Worm (Caenorhabditis elegans) whole organism, mixed stage, embryonic: ENCODE measurements around the gene B0432.8.

Experiments used
- ceh-83 ChIP-seq: fragments of 200-800 bp; sonication (Bioruptor generic); optimal IDR thresholded peaks from 2 replicates; lab custom pipeline; 2018; ENCODE audit warnings: mild to moderate bottlenecking, missing genetic modification characterization, missing compliant biosample characterization
- ces-1 ChIP-seq: fragments of 150-350 bp; optimal IDR thresholded peaks from 2 replicates; lab custom pipeline; 2014; ENCODE audit warnings: missing biosample characterization, missing genetic modification reagents, missing genetic modification characterization
- elt-1 ChIP-seq: sonication (generic microtip); optimal IDR thresholded peaks from 2 replicates; lab custom pipeline; 2017; ENCODE audit warnings: missing genetic modification characterization, mild to moderate bottlenecking, missing compliant biosample characterization, antibody characterized with exemption, moderate library complexity, borderline replicate concordance; ENCODE audit not compliant: insufficient read depth
- ham-2 ChIP-seq: fragments of 200-800 bp; sonication (Bioruptor generic); optimal IDR thresholded peaks from 2 replicates; lab custom pipeline; 2018; ENCODE audit warnings: mild to moderate bottlenecking, missing genetic modification characterization, missing compliant biosample characterization
- lin-32 ChIP-seq: fragments of 200-800 bp; sonication (Bioruptor generic); optimal IDR thresholded peaks from 2 replicates; lab custom pipeline; 2018; ENCODE audit warnings: mild to moderate bottlenecking, missing genetic modification characterization, missing compliant biosample characterization
- lsy-2 ChIP-seq: fragments of 150-350 bp; optimal IDR thresholded peaks from 2 replicates; lab custom pipeline; 2014; ENCODE audit warnings: missing biosample characterization, missing genetic modification characterization
- mep-1 ChIP-seq: fragments of 150-350 bp; optimal IDR thresholded peaks from 2 replicates; lab custom pipeline; 2017; ENCODE audit warnings: missing biosample characterization, missing genetic modification reagents, missing genetic modification characterization, inconsistent platforms
- nhr-76 ChIP-seq: sonication (generic microtip); optimal IDR thresholded peaks from 2 replicates; lab custom pipeline; 2017; ENCODE audit warnings: missing biosample characterization, missing genetic modification characterization
- pha-4 ChIP-seq: fragments of 150-350 bp; optimal IDR thresholded peaks from 2 replicates; lab custom pipeline; 2018; ENCODE audit warnings: missing biosample characterization, missing genetic modification reagents, missing genetic modification characterization
- sptf-1 ChIP-seq: sonication (generic microtip); optimal IDR thresholded peaks from 2 replicates; lab custom pipeline; 2017; ENCODE audit warnings: mild to moderate bottlenecking, missing genetic modification characterization, moderate library complexity, missing compliant biosample characterization
- tbx-8 ChIP-seq: fragments of 200-800 bp; sonication (Bioruptor generic); optimal IDR thresholded peaks from 2 replicates; lab custom pipeline; 2018; ENCODE audit warnings: mild to moderate bottlenecking, missing genetic modification characterization, moderate library complexity, missing compliant biosample characterization
- unc-39 ChIP-seq: fragments of 150-350 bp; optimal IDR thresholded peaks from 2 replicates; lab custom pipeline; 2014; ENCODE audit warnings: missing biosample characterization, missing genetic modification characterization
- unc-62 ChIP-seq: fragments of 150-350 bp; optimal IDR thresholded peaks from 2 replicates; lab custom pipeline; 2014; ENCODE audit warnings: missing biosample characterization, missing genetic modification reagents, missing genetic modification characterization
- ztf-11 ChIP-seq: fragments of 150-350 bp; optimal IDR thresholded peaks from 2 replicates; lab custom pipeline; 2014; ENCODE audit warnings: missing biosample characterization, missing genetic modification characterization

DNA sequence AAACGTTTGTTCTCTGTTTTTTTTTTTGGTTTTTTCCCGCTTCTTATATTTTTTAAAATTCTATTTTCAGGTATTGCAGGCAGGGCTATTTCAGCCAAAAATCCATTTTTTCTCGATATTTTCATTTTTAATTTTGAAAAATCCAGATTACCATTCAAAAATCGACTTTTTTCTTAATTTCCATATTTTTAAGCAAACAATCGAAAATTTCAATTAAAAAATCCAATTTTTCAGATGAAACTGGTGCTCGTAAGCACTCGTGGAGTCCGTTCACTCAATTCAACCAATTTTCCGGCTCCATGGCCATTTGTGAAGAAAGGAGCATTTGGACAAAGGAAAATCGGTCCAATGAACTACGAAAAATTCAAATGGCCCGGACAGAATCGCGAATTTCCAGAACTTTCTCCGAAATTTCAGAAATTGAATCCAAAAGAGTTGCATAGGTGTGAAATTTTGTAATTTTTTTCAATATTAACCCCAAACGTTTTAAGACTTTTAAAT, 10.2 kb upstream of the B0432.8 start, which contains the start of gene mrpl-41:
- TF ChIP-seq unc-39: no peak
- no peak for TF ChIP-seq unc-62 (GFP tag; lab: Kevin White, UChicago)
- TF ChIP-seq sptf-1 (tag; lab: Kevin White, UChicago): no peak
- TF ChIP-seq tbx-8 (GFP tag; lab: Kevin White, UChicago): no peak
- TF ChIP-seq mep-1 (tag; lab: Kevin White, UChicago): no peak
- no peak for TF ChIP-seq ces-1 (GFP tag; lab: Kevin White, UChicago)
- no peak for TF ChIP-seq ham-2 (GFP tag; lab: Kevin White, UChicago)
- no peak for TF ChIP-seq ztf-11 (tag; lab: Kevin White, UChicago)
- no peak for TF ChIP-seq elt-1 (tag; lab: Kevin White, UChicago)
- TF ChIP-seq pha-4 (tag; lab: Kevin White, UChicago): no peak
- TF ChIP-seq nhr-76 (tag; lab: Kevin White, UChicago): no peak
- no peak for TF ChIP-seq lsy-2 (tag; lab: Kevin White, UChicago)
- TF ChIP-seq ceh-83: no peak
- no peak for TF ChIP-seq lin-32 (GFP tag; lab: Kevin White, UChicago)
